Fruit fly (Drosophila melanogaster) whole organism, wandering third instar larva: ENCODE measurements around the gene BG642163.

Source experiments
- Abd-B ChIP-seq: fragments of >200 bp; optimal IDR thresholded peaks from 2 replicates; lab custom pipeline; 2017; ENCODE audit warnings: missing biosample characterization, missing genetic modification characterization
- Dfd ChIP-seq: fragments of >200 bp; optimal IDR thresholded peaks from 2 replicates; lab custom pipeline; 2017; ENCODE audit warnings: missing biosample characterization, missing genetic modification characterization
- Hnf4 ChIP-seq: fragments of 200-800 bp; sonication (Bioruptor generic); optimal IDR thresholded peaks from 2 replicates; lab custom pipeline; 2016; ENCODE audit warnings: missing biosample characterization, mild to moderate bottlenecking, missing genetic modification characterization
- Myc ChIP-seq: fragments of >200 bp; optimal IDR thresholded peaks from 2 replicates; lab custom pipeline; 2017
- OdsH ChIP-seq: fragments of 200-800 bp; sonication (Bioruptor generic); optimal IDR thresholded peaks from 2 replicates; lab custom pipeline; 2016; ENCODE audit warnings: missing biosample characterization, mild to moderate bottlenecking, missing genetic modification characterization
- brk ChIP-seq: fragments of 200-800 bp; sonication (Bioruptor generic); optimal IDR thresholded peaks from 2 replicates; lab custom pipeline; 2016; ENCODE audit warnings: missing biosample characterization, mild to moderate bottlenecking, missing genetic modification characterization
- dl ChIP-seq, 2 experiments: fragments of 175-275, 200-275 bp in 1 of 2; fragments of 200-275 bp in 1 of 2; sonication (Bioruptor generic); optimal IDR thresholded peaks; lab custom pipeline; 2018; ENCODE audit warnings: mild to moderate bottlenecking in 2 of 2, missing biosample characterization in 2 of 2, missing genetic modification characterization in 2 of 2, moderate library complexity in 2 of 2; ENCODE audit not compliant: partially characterized antibody in 2 of 2, insufficient read depth in 1 of 2
- dmrt93B ChIP-seq: fragments of 200-800 bp; sonication (Bioruptor generic); optimal IDR thresholded peaks from 2 replicates; lab custom pipeline; 2018; ENCODE audit warnings: missing biosample characterization, mild to moderate bottlenecking, missing genetic modification characterization
- h ChIP-seq: fragments of 200-800 bp; sonication (Bioruptor generic); optimal IDR thresholded peaks from 3 replicates; lab custom pipeline; 2016; ENCODE audit warnings: missing biosample characterization, mild to moderate bottlenecking, missing genetic modification characterization
- pan ChIP-seq: fragments of >200 bp; optimal IDR thresholded peaks from 2 replicates; lab custom pipeline; 2017
- rgr ChIP-seq: fragments of 200-800 bp; sonication (Bioruptor generic); optimal IDR thresholded peaks from 3 replicates; lab custom pipeline; 2016; ENCODE audit warnings: missing biosample characterization, mild to moderate bottlenecking, missing genetic modification characterization
- sage ChIP-seq: fragments of 200-800 bp; sonication (Bioruptor generic); optimal IDR thresholded peaks from 2 replicates; lab custom pipeline; 2016; ENCODE audit warnings: missing biosample characterization, mild to moderate bottlenecking, missing genetic modification characterization
- usp ChIP-seq: fragments of >200 bp; optimal IDR thresholded peaks from 2 replicates; lab custom pipeline; 2017; ENCODE audit warnings: missing biosample characterization, missing genetic modification characterization
- woc ChIP-seq: sonication (Bioruptor generic); optimal IDR thresholded peaks from 2 replicates; lab custom pipeline; 2016; ENCODE audit warnings: missing biosample characterization, mild to moderate bottlenecking, missing genetic modification characterization

- no peak for TF ChIP-seq dl (GFP tag; optimal IDR thresholded peaks at IDR 0.05; lab: Kevin White, UChicago; ENCODE audit: insufficient read depth in 1 of 2, partially characterized antibody in 2 of 2)
- TF ChIP-seq dmrt93B (GFP tag; lab: Kevin White, UChicago), result no peak
- no peak for TF ChIP-seq sage (GFP tag; lab: Kevin White, UChicago)
- no peak for TF ChIP-seq OdsH
- TF ChIP-seq rgr (GFP tag; lab: Kevin White, UChicago), result no peak
- no peak for TF ChIP-seq Myc (lab: Kevin White, UChicago)
- TF ChIP-seq h (GFP tag; lab: Kevin White, UChicago), result no peak
- TF ChIP-seq usp (GFP tag; lab: Kevin White, UChicago), result no peak
- TF ChIP-seq Hnf4 (GFP tag; lab: Kevin White, UChicago), result no peak
- no peak for TF ChIP-seq Dfd (GFP tag; lab: Kevin White, UChicago)
- TF ChIP-seq pan (lab: Kevin White, UChicago), result no peak
- no peak for TF ChIP-seq Abd-B (GFP tag; lab: Kevin White, UChicago)
- TF ChIP-seq brk (GFP tag; lab: Kevin White, UChicago), result no peak
- TF ChIP-seq woc (GFP tag; lab: Kevin White, UChicago), result no peak
Observed at dm6 chr2L:4596686-4597085, 44.4 kb upstream of the BG642163 start.
